Worm (Caenorhabditis elegans) whole organism, midembryonic: ENCODE data around the gene C05E4.15.

Source experiments
- T22C8.4 ChIP-seq: fragments of 200-800 bp; sonication (Bioruptor generic); IDR thresholded peaks from 2 replicates; pipeline ENCODE4 v1.3.6; 2022; ENCODE audit warnings: missing genetic modification characterization, missing compliant biosample characterization
- cog-1 ChIP-seq: sonication (generic microtip); optimal IDR thresholded peaks from 2 replicates; lab custom pipeline; 2016; ENCODE audit warnings: missing genetic modification characterization, missing compliant biosample characterization
- flt-1 ChIP-seq: fragments of 200-800 bp; sonication (Bioruptor generic); IDR thresholded peaks from 2 replicates; pipeline ENCODE4 v1.3.6; 2022; ENCODE audit warnings: missing genetic modification characterization, missing compliant biosample characterization
- klf-2 ChIP-seq: fragments of 200-800 bp; sonication (Bioruptor generic); conservative IDR thresholded peaks from 2 replicates; pipeline ENCODE4 v1.3.6; 2022; ENCODE audit warnings: missing genetic modification reagents, missing genetic modification characterization, missing compliant biosample characterization
- med-1 ChIP-seq: sonication (generic microtip); optimal IDR thresholded peaks from 2 replicates; lab custom pipeline; 2017; ENCODE audit warnings: missing genetic modification characterization, mild to moderate bottlenecking, missing compliant biosample characterization, antibody characterized with exemption, missing genetic modification reagents; ENCODE audit not compliant: insufficient read depth
- ref-1 ChIP-seq: fragments of 200-800 bp; sonication (Bioruptor generic); conservative IDR thresholded peaks from 2 replicates; pipeline ENCODE4 v1.3.6; 2022; ENCODE audit warnings: missing genetic modification reagents, missing genetic modification characterization, missing compliant biosample characterization
- tab-1 ChIP-seq: fragments of 200-800 bp; sonication (Bioruptor generic); IDR thresholded peaks from 2 replicates; pipeline ENCODE4 v1.3.6; 2022; ENCODE audit warnings: missing genetic modification characterization, missing compliant biosample characterization
- ztf-23 ChIP-seq: fragments of 200-800 bp; sonication (Bioruptor generic); IDR thresholded peaks from 2 replicates; pipeline ENCODE4 v1.3.6; 2022; ENCODE audit warnings: missing genetic modification reagents, missing genetic modification characterization, missing compliant biosample characterization
- ztf-29 ChIP-seq: fragments of 200-800 bp; sonication (Bioruptor generic); IDR thresholded peaks from 2 replicates; pipeline ENCODE4 v1.3.6; 2022; ENCODE audit warnings: missing genetic modification reagents, missing genetic modification characterization, missing compliant biosample characterization

C05E4.15 gene

ce11 chrV:761235-761634 lies at the start of gene C05E4.15:
Gene C05E4.15, minus strand, starts transcription at chrV:761335.
- no peak for TF ChIP-seq flt-1 (GFP tag; lab: Robert Waterston, UW)
- TF ChIP-seq cog-1 (tag; lab: Kevin White, UChicago), result no peak
- TF ChIP-seq T22C8.4 (GFP tag; lab: Robert Waterston, UW), result no peak
- TF ChIP-seq med-1 (GFP tag; lab: Kevin White, UChicago), result no peak
- TF ChIP-seq ref-1 (GFP tag; lab: Robert Waterston, UW), result no peak
- no peak for TF ChIP-seq tab-1 (GFP tag; lab: Robert Waterston, UW)
- TF ChIP-seq klf-2 (GFP tag; lab: Robert Waterston, UW), result no peak
- no peak for TF ChIP-seq ztf-23 (GFP tag; lab: Robert Waterston, UW)
- TF ChIP-seq ztf-29 (GFP tag; lab: Robert Waterston, UW), result no peak

ce11 chrV:810281-810862 lies 49.2 kb upstream of the C05E4.15 start, which contains the start of gene R13D11.4:
Gene R13D11.4, plus strand, starts transcription at chrV:810812.
- no peak for TF ChIP-seq ztf-23 (GFP tag; lab: Robert Waterston, UW)
- no peak for TF ChIP-seq flt-1 (GFP tag; lab: Robert Waterston, UW)
- TF ChIP-seq T22C8.4 (GFP tag; lab: Robert Waterston, UW), result no peak
- TF ChIP-seq ref-1 (GFP tag; lab: Robert Waterston, UW), result no peak
- no peak for TF ChIP-seq klf-2 (GFP tag; lab: Robert Waterston, UW)
- no peak for TF ChIP-seq tab-1 (GFP tag; lab: Robert Waterston, UW)
- no peak for TF ChIP-seq ztf-29 (GFP tag; lab: Robert Waterston, UW)
- TF ChIP-seq cog-1 (tag; lab: Kevin White, UChicago), result no peak
- TF ChIP-seq med-1 (GFP tag; lab: Kevin White, UChicago), result no peak

DNA sequence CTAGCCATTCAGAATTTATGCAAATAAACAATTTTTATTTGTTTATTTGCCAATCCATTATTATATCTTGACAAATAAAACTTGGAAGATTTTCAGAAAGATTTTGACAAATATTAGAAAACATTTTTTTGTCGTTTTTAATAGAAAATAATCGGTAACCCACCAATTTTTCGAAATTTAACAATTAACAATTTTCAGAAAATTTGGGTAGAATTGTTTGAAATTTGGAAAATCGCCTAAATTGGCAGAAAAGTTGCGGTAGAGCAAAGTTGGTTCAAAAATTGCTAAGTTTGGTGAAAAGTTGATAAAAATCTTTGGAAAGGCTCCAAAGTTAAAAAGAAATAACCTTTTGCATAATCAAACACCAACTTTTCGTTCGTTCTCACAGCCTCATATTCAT lies 47.1 kb upstream of the C05E4.15 start:
- TF ChIP-seq tab-1 (GFP tag; lab: Robert Waterston, UW) (no peak), ztf-23 (GFP tag; lab: Robert Waterston, UW) (no peak), flt-1 (GFP tag; lab: Robert Waterston, UW) (no peak), ztf-29 (GFP tag; lab: Robert Waterston, UW) (no peak), klf-2 (GFP tag; lab: Robert Waterston, UW) (no peak), med-1 (GFP tag; lab: Kevin White, UChicago) (no peak), cog-1 (tag; lab: Kevin White, UChicago) (no peak), ref-1 (GFP tag; lab: Robert Waterston, UW) (no peak), T22C8.4 (GFP tag; lab: Robert Waterston, UW) (no peak)

- no peak for TF ChIP-seq cog-1 (tag; lab: Kevin White, UChicago)
- TF ChIP-seq ztf-23 (GFP tag; lab: Robert Waterston, UW), result no peak
- TF ChIP-seq tab-1 (GFP tag; lab: Robert Waterston, UW), result no peak
- TF ChIP-seq ztf-29 (GFP tag; lab: Robert Waterston, UW), result no peak
These were observed 43.4 kb upstream of the C05E4.15 start, which contains the start of gene nhr-270 for ce11 chrV:804485-804884. Gene nhr-270, minus strand, starts transcription at chrV:804741.

DNA sequence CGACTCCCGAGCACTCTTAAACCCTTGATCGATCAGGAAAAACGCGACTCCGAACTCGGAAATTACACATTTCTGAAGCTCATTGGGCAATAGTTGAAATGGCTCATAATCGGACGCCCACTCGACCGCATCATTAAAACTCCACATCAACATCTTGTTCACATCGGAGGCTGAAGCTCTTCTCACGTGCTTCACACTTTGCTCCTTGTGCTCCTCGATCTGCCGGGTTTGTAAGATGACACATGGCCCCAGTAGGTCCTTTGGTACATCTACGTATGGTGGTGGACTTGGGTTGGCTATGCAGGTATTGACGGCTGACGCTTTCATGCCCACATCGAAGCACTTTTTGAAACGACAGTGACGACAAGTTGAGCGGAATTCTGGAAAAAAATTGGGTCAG lies 42.3 kb upstream of the C05E4.15 start:
- no peak for TF ChIP-seq ztf-23 (GFP tag; lab: Robert Waterston, UW)
- TF ChIP-seq med-1 (GFP tag; lab: Kevin White, UChicago), result no peak
- TF ChIP-seq flt-1 (GFP tag; lab: Robert Waterston, UW), result no peak
- no peak for TF ChIP-seq T22C8.4 (GFP tag; lab: Robert Waterston, UW)
- no peak for TF ChIP-seq ztf-29 (GFP tag; lab: Robert Waterston, UW)
- no peak for TF ChIP-seq cog-1 (tag; lab: Kevin White, UChicago)
- TF ChIP-seq tab-1 (GFP tag; lab: Robert Waterston, UW), result no peak
- TF ChIP-seq klf-2 (GFP tag; lab: Robert Waterston, UW), result no peak

DNA sequence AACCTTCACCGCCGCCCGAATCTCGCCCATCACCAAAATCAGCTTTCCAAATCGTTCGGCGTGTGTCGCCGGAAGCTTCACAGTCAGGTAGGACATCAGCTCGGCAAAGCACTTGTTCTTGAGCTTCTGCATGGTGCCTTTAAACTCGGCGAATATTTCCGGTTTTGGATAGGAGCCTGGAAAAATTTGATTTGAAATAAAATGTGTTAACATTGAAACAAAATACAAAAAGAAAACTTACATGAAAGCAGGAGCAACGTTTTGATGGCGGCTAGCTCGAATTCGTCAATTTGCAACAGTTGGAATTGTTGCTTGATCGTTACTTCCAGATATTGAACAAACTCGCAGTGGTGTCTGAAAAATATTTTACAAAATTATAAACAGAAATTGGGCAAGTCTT lies 41.6 kb upstream of the C05E4.15 start:
- TF ChIP-seq ref-1 (GFP tag; lab: Robert Waterston, UW) (no peak), flt-1 (GFP tag; lab: Robert Waterston, UW) (no peak), klf-2 (GFP tag; lab: Robert Waterston, UW) (no peak), ztf-29 (GFP tag; lab: Robert Waterston, UW) (no peak)

ce11 chrV:801555-802060 lies 40.5 kb upstream of the C05E4.15 start:
- TF ChIP-seq ztf-29 (GFP tag; lab: Robert Waterston, UW) (no peak), flt-1 (GFP tag; lab: Robert Waterston, UW) (no peak), ztf-23 (GFP tag; lab: Robert Waterston, UW) (no peak), klf-2 (GFP tag; lab: Robert Waterston, UW) (no peak)

DNA sequence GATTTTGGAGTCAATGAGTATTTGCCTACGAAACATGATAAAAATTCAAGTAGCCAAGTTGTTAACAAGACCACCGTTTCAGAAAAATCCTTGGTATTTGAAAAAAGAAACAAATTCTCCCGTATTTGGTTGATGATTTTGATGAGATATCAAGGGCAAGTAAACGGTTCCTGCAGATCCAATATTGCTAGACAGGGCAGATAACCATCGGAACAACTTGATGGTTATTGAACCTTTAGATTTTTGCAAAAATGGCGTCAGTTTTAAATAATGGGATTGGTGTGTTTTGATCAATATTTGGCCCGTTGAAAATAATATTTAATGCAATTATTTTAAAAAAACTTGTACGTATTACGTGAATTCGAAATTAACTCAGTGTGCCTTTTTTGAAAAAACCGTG lies 39.1 kb upstream of the C05E4.15 start:
- TF ChIP-seq ztf-29 (GFP tag; lab: Robert Waterston, UW), result no peak
- TF ChIP-seq flt-1 (GFP tag; lab: Robert Waterston, UW), result no peak
- no peak for TF ChIP-seq T22C8.4 (GFP tag; lab: Robert Waterston, UW)
- no peak for TF ChIP-seq klf-2 (GFP tag; lab: Robert Waterston, UW)
- no peak for TF ChIP-seq ref-1 (GFP tag; lab: Robert Waterston, UW)
- no peak for TF ChIP-seq tab-1 (GFP tag; lab: Robert Waterston, UW)
- no peak for TF ChIP-seq med-1 (GFP tag; lab: Kevin White, UChicago)
- no peak for TF ChIP-seq ztf-23 (GFP tag; lab: Robert Waterston, UW)
- TF ChIP-seq cog-1 (tag; lab: Kevin White, UChicago), result no peak

DNA sequence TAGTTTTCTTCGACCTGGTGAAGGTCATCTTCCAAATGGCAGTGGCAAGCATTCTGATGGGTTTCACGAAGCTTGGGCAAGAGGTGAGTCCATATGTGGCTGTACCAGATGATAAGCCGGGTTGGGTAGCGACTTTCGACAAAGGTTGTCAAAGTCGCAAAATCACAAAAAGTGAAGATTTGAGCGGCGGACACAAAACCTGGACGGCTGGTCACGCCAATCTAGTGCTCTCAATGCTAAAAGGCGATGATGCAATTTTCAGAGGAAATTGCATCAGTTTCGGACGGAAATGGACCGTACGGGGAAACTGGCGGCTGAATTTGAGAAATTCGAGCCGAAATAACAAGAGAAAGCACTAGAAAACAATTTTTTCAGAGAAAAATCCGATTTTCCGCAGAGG lies 36.1 kb upstream of the C05E4.15 start:
- TF ChIP-seq ref-1 (GFP tag; lab: Robert Waterston, UW) (no peak), tab-1 (GFP tag; lab: Robert Waterston, UW) (no peak), klf-2 (GFP tag; lab: Robert Waterston, UW) (no peak), ztf-23 (GFP tag; lab: Robert Waterston, UW) (no peak), med-1 (GFP tag; lab: Kevin White, UChicago) (no peak), cog-1 (tag; lab: Kevin White, UChicago) (no peak), ztf-29 (GFP tag; lab: Robert Waterston, UW) (no peak), flt-1 (GFP tag; lab: Robert Waterston, UW) (no peak), T22C8.4 (GFP tag; lab: Robert Waterston, UW) (no peak)
